Fruit fly (Drosophila melanogaster) whole organism, embryonic: ENCODE results near the gene svr.

Source experiments
- Ada2b ChIP-seq: fragments of 200-800 bp; sonication (Bioruptor generic); IDR thresholded peaks from 2 replicates; pipeline ENCODE4 v1.3.6; 2022; ENCODE audit warnings: missing biosample characterization, missing genetic modification characterization
- Adf1 ChIP-seq: fragments of 200-800 bp; sonication (Bioruptor generic); IDR thresholded peaks from 2 replicates; pipeline ENCODE4 v1.3.6; 2022; ENCODE audit warnings: missing biosample characterization, missing genetic modification characterization
- Blimp-1 ChIP-seq: fragments of 200-800 bp; sonication (Bioruptor generic); optimal IDR thresholded peaks from 3 replicates; lab custom pipeline; 2018; ENCODE audit warnings: missing biosample characterization, missing genetic modification characterization, mild to moderate bottlenecking, moderate library complexity, missing genetic modification reagents
- CG10366 ChIP-seq: fragments of 200-800 bp; sonication (Bioruptor generic); IDR thresholded peaks from 2 replicates; pipeline ENCODE4 v1.3.6; 2022; ENCODE audit warnings: missing biosample characterization, missing genetic modification characterization
- CG10431 ChIP-seq: fragments of 200-800 bp; sonication (Bioruptor generic); optimal IDR thresholded peaks from 3 replicates; lab custom pipeline; 2018; ENCODE audit warnings: missing biosample characterization, mild to moderate bottlenecking, missing genetic modification characterization
- CG13424 ChIP-seq: fragments of 200-800 bp; sonication (Bioruptor generic); optimal IDR thresholded peaks from 2 replicates; lab custom pipeline; 2019; ENCODE audit warnings: missing biosample characterization, mild to moderate bottlenecking, missing genetic modification characterization, moderate library complexity
- CG1529 ChIP-seq: fragments of 200-800 bp; sonication (Bioruptor generic); optimal IDR thresholded peaks from 3 replicates; lab custom pipeline; 2018; ENCODE audit warnings: missing biosample characterization, missing genetic modification characterization
- CG1603 ChIP-seq: fragments of 200-800 bp; sonication (Bioruptor generic); optimal IDR thresholded peaks from 2 replicates; lab custom pipeline; 2019; ENCODE audit warnings: missing biosample characterization, mild to moderate bottlenecking, missing genetic modification characterization, moderate library complexity
- CG31388 ChIP-seq: fragments of 200-800 bp; sonication (Bioruptor generic); optimal IDR thresholded peaks from 2 replicates; lab custom pipeline; 2016; ENCODE audit warnings: missing biosample characterization, missing genetic modification characterization
- CG34422 ChIP-seq: fragments of 200-800 bp; sonication (Bioruptor generic); IDR thresholded peaks from 3 replicates; pipeline ENCODE4 v1.3.6; 2022; ENCODE audit warnings: missing biosample characterization, missing genetic modification characterization
- CG4282 ChIP-seq: fragments of 200-800 bp; sonication (Bioruptor generic); optimal IDR thresholded peaks from 2 replicates; lab custom pipeline; 2016; ENCODE audit warnings: missing biosample characterization, missing genetic modification characterization
- CG6654 ChIP-seq: fragments of 200-800 bp; sonication (Bioruptor generic); optimal IDR thresholded peaks from 2 replicates; lab custom pipeline; 2017; ENCODE audit warnings: missing biosample characterization, mild to moderate bottlenecking, missing genetic modification characterization
- CG6683 ChIP-seq: fragments of 200-800 bp; sonication (Bioruptor generic); optimal IDR thresholded peaks from 2 replicates; lab custom pipeline; 2017; ENCODE audit warnings: missing biosample characterization, mild to moderate bottlenecking, missing genetic modification characterization, missing genetic modification reagents
- CG6689 ChIP-seq: fragments of 200-800 bp; sonication (Bioruptor generic); IDR thresholded peaks from 2 replicates; pipeline ENCODE4 v1.3.6; 2022; ENCODE audit warnings: missing biosample characterization, missing genetic modification characterization
- CoRest ChIP-seq: fragments of 200-800 bp; sonication (Bioruptor generic); optimal IDR thresholded peaks from 3 replicates; lab custom pipeline; 2018; ENCODE audit warnings: missing biosample characterization, mild to moderate bottlenecking, missing genetic modification characterization, moderate library complexity
- Dad ChIP-seq: fragments of 200-800 bp; sonication (Bioruptor generic); optimal IDR thresholded peaks from 3 replicates; lab custom pipeline; 2016; ENCODE audit warnings: missing biosample characterization, missing genetic modification characterization
- ERR ChIP-seq: fragments of 200-800 bp; sonication (Bioruptor generic); optimal IDR thresholded peaks from 2 replicates; lab custom pipeline; 2016; ENCODE audit warnings: missing biosample characterization, missing genetic modification characterization
- Fer1 ChIP-seq: fragments of 200-800 bp; sonication (Bioruptor generic); optimal IDR thresholded peaks from 2 replicates; lab custom pipeline; 2017; ENCODE audit warnings: missing biosample characterization, mild to moderate bottlenecking, missing genetic modification characterization
- HLHmδ ChIP-seq: fragments of 200-800 bp; sonication (Bioruptor generic); optimal IDR thresholded peaks from 2 replicates; lab custom pipeline; 2018; ENCODE audit warnings: missing biosample characterization, mild to moderate bottlenecking, missing genetic modification characterization, moderate library complexity
- Hmx ChIP-seq: fragments of 200-800 bp; sonication (Bioruptor generic); optimal IDR thresholded peaks from 2 replicates; lab custom pipeline; 2016; ENCODE audit warnings: missing biosample characterization, missing genetic modification characterization
- Kr ChIP-seq: fragments of 200-800 bp; sonication (Bioruptor generic); optimal IDR thresholded peaks from 2 replicates; lab custom pipeline; 2017; ENCODE audit warnings: missing biosample characterization, mild to moderate bottlenecking, missing genetic modification characterization
- Pdp1 ChIP-seq, 2 experiments: fragments of 200-800 bp; sonication (Bioruptor generic); optimal IDR thresholded peaks; 3 replicates each; lab custom pipeline; 2016; ENCODE audit warnings: missing biosample characterization in 2 of 2, missing genetic modification characterization in 2 of 2, mild to moderate bottlenecking in 1 of 2, moderate library complexity in 1 of 2
- Scr ChIP-seq: fragments of 200-800 bp; sonication (Bioruptor generic); IDR thresholded peaks from 2 replicates; pipeline ENCODE4 v1.3.6; 2022; ENCODE audit warnings: missing biosample characterization, missing genetic modification characterization; ENCODE audit not compliant: partially characterized antibody
- Sox102F ChIP-seq: fragments of 200-800 bp; sonication (Bioruptor generic); optimal IDR thresholded peaks from 2 replicates; lab custom pipeline; 2018; ENCODE audit warnings: missing biosample characterization, mild to moderate bottlenecking, missing genetic modification characterization, moderate library complexity
- Sry-δ ChIP-seq: fragments of 200-800 bp; sonication (Bioruptor generic); optimal IDR thresholded peaks from 2 replicates; lab custom pipeline; 2016; ENCODE audit warnings: missing biosample characterization, missing genetic modification characterization
- YL-1 ChIP-seq: fragments of 200-800 bp; sonication (Bioruptor generic); optimal IDR thresholded peaks from 3 replicates; lab custom pipeline; 2017; ENCODE audit warnings: missing biosample characterization, mild to moderate bottlenecking, missing genetic modification characterization
- aop ChIP-seq: fragments of 200-800 bp; sonication (Bioruptor generic); IDR thresholded peaks from 2 replicates; pipeline ENCODE4 v1.3.6; 2022; ENCODE audit warnings: missing biosample characterization, missing genetic modification characterization
- bowl ChIP-seq: fragments of 200-800 bp; sonication (Bioruptor generic); IDR thresholded peaks from 2 replicates; pipeline ENCODE4 v1.3.6; 2022; ENCODE audit warnings: missing biosample characterization, missing genetic modification characterization
- crol ChIP-seq: fragments of 200-800 bp; sonication (Bioruptor generic); IDR thresholded peaks from 2 replicates; pipeline ENCODE4 v1.3.6; 2022; ENCODE audit warnings: missing biosample characterization, missing genetic modification characterization
- da ChIP-seq: fragments of 200-800 bp; sonication (Bioruptor generic); optimal IDR thresholded peaks from 2 replicates; lab custom pipeline; 2016; ENCODE audit warnings: missing biosample characterization, missing genetic modification characterization
- fd102C ChIP-seq: fragments of 200-800 bp; sonication (Bioruptor generic); optimal IDR thresholded peaks from 2 replicates; lab custom pipeline; 2018; ENCODE audit warnings: missing biosample characterization, mild to moderate bottlenecking, missing genetic modification characterization, moderate library complexity
- fd96Cb ChIP-seq: fragments of 200-800 bp; sonication (Bioruptor generic); optimal IDR thresholded peaks from 2 replicates; lab custom pipeline; 2018; ENCODE audit warnings: missing biosample characterization, mild to moderate bottlenecking, missing genetic modification characterization, moderate library complexity
- hbn ChIP-seq: fragments of 200-800 bp; sonication (Bioruptor generic); IDR thresholded peaks from 2 replicates; pipeline ENCODE4 v1.3.6; 2022; ENCODE audit warnings: missing biosample characterization, missing genetic modification characterization; ENCODE audit not compliant: partially characterized antibody
- her ChIP-seq: fragments of 200-800 bp; sonication (Bioruptor generic); optimal IDR thresholded peaks from 2 replicates; lab custom pipeline; 2016; ENCODE audit warnings: missing biosample characterization, missing genetic modification characterization
- kah ChIP-seq: fragments of 200-800 bp; sonication (Bioruptor generic); optimal IDR thresholded peaks from 2 replicates; lab custom pipeline; 2018; ENCODE audit warnings: missing biosample characterization, mild to moderate bottlenecking, missing genetic modification characterization
- lab ChIP-seq: fragments of 200-800 bp; sonication (Bioruptor generic); optimal IDR thresholded peaks from 3 replicates; lab custom pipeline; 2017; ENCODE audit warnings: missing biosample characterization, missing genetic modification characterization, mild to moderate bottlenecking, moderate library complexity, missing genetic modification reagents
- lov ChIP-seq, 2 experiments: fragments of 200-800 bp in 1 of 2; fragments of >200 bp in 1 of 2; sonication (Bioruptor generic) in 1 of 2; IDR thresholded peaks in 1 of 2; optimal IDR thresholded peaks in 1 of 2; 2 replicates in 1 of 2; 3 replicates in 1 of 2; pipeline versions ENCODE4 v1.3.6 to Lab custom; 2017 to 2022; ENCODE audit warnings: missing biosample characterization in 1 of 2, missing genetic modification characterization in 1 of 2
- maf-S ChIP-seq: fragments of 200-800 bp; sonication (Bioruptor generic); optimal IDR thresholded peaks from 2 replicates; lab custom pipeline; 2016; ENCODE audit warnings: missing biosample characterization, missing genetic modification characterization
- otp ChIP-seq: fragments of 200-800 bp; sonication (Bioruptor generic); IDR thresholded peaks from 3 replicates; pipeline ENCODE4, ENCODE4 v1.3.6; 2022; ENCODE audit warnings: missing biosample characterization, missing genetic modification characterization
- psq ChIP-seq: fragments of 200-800 bp; sonication (Bioruptor generic); optimal IDR thresholded peaks from 2 replicates; lab custom pipeline; 2017; ENCODE audit warnings: missing biosample characterization, missing genetic modification characterization
- pzg ChIP-seq: fragments of 200-800 bp; sonication (Bioruptor generic); optimal IDR thresholded peaks from 3 replicates; lab custom pipeline; 2018; ENCODE audit warnings: missing biosample characterization, mild to moderate bottlenecking, missing genetic modification characterization, moderate library complexity
- sc ChIP-seq, 3 experiments: fragments of >200 bp in 2 of 3; fragments of 200-800 bp in 1 of 3; sonication (Bioruptor generic) in 1 of 3; optimal IDR thresholded peaks; 2 replicates in 2 of 3; 3 replicates in 1 of 3; lab custom pipeline; 2017; ENCODE audit warnings: mild to moderate bottlenecking in 1 of 3, missing biosample characterization in 1 of 3, missing genetic modification characterization in 1 of 3, missing genetic modification reagents in 1 of 3
- sima ChIP-seq: fragments of 200-800 bp; sonication (Bioruptor generic); optimal IDR thresholded peaks from 2 replicates; lab custom pipeline; 2016; ENCODE audit warnings: missing biosample characterization, missing genetic modification characterization
- sqz ChIP-seq: fragments of 200-800 bp; sonication (Bioruptor generic); optimal IDR thresholded peaks from 3 replicates; lab custom pipeline; 2018; ENCODE audit warnings: missing biosample characterization, mild to moderate bottlenecking, missing genetic modification characterization
- sug ChIP-seq: fragments of 200-800 bp; optimal IDR thresholded peaks from 2 replicates; lab custom pipeline; 2019; ENCODE audit warnings: missing biosample characterization, mild to moderate bottlenecking, missing genetic modification characterization, moderate library complexity
- tll ChIP-seq, 2 experiments: fragments of 200-800 bp in 1 of 2; fragments of >200 bp in 1 of 2; sonication (Bioruptor generic) in 1 of 2; optimal IDR thresholded peaks; 2 replicates each; lab custom pipeline; 2017 to 2019; ENCODE audit warnings: missing biosample characterization in 2 of 2, missing genetic modification characterization in 2 of 2, mild to moderate bottlenecking in 1 of 2, moderate library complexity in 1 of 2
- tna ChIP-seq: fragments of 200-800 bp; sonication (Bioruptor generic); IDR thresholded peaks from 2 replicates; pipeline ENCODE4 v1.3.6; 2022; ENCODE audit warnings: missing biosample characterization, missing genetic modification characterization; ENCODE audit not compliant: partially characterized antibody

Gene svr

dm6 chrX:529724-530603 is 33.7 kb downstream of the svr start, which contains the start of the genes CG4293 and Appl (continued):
- TF ChIP-seq CoRest (tag; lab: Kevin White, UChicago) = no peak
- TF ChIP-seq Fer1 = no peak
- no peak for TF ChIP-seq Ada2b
- TF ChIP-seq Kr = no peak
- no peak for TF ChIP-seq CG6654 (GFP tag; lab: Kevin White, UChicago)
- no peak for TF ChIP-seq Dad (GFP tag; lab: Kevin White, UChicago)
- TF ChIP-seq aop (GFP tag; lab: Robert Waterston, UW) = no peak
- TF ChIP-seq tll (GFP tag; optimal IDR thresholded peaks at IDR 0.05; lab: Kevin White, UChicago) = no peak
- no peak for TF ChIP-seq crol (GFP tag; lab: Robert Waterston, UW)
- peak; percentile 14 for TF ChIP-seq sug
- TF ChIP-seq pzg (GFP tag; lab: Kevin White, UChicago) = peak; percentile 83
- no peak for TF ChIP-seq sima (GFP tag; lab: Kevin White, UChicago)
- no peak for TF ChIP-seq sc (optimal IDR thresholded peaks at IDR 0.05; lab: Kevin White, UChicago)
- no peak for TF ChIP-seq sc (GFP tag; optimal IDR thresholded peaks at IDR 0.05; lab: Kevin White, UChicago)
- no peak for TF ChIP-seq lab
- TF ChIP-seq Sry-δ = peak; percentile 53
- TF ChIP-seq CG31388 = no peak
- TF ChIP-seq psq (GFP tag; lab: Kevin White, UChicago) = no peak
- no peak for TF ChIP-seq Sox102F (GFP tag; lab: Kevin White, UChicago)
- no peak for TF ChIP-seq otp (GFP tag; lab: Robert Waterston, UW)
- no peak for TF ChIP-seq CG10431 (GFP tag; lab: Kevin White, UChicago)
- no peak for TF ChIP-seq maf-S (GFP tag; lab: Kevin White, UChicago)
- no peak for TF ChIP-seq bowl (GFP tag; lab: Robert Waterston, UW)
- TF ChIP-seq hbn (GFP tag; lab: Robert Waterston, UW) = no peak
- no peak for TF ChIP-seq fd96Cb (tag; lab: Kevin White, UChicago)
- TF ChIP-seq CG34422 = peak; percentile 54; the same call in 1 of the 3 replicates
- no peak for TF ChIP-seq Blimp-1 (GFP tag; lab: Kevin White, UChicago)
- no peak for TF ChIP-seq Adf1
- no peak for TF ChIP-seq fd102C (GFP tag; lab: Kevin White, UChicago)
- peak; percentile 38; the same call in 1 of the 2 replicates for TF ChIP-seq Scr
- TF ChIP-seq CG4282 (GFP tag; lab: Kevin White, UChicago) = no peak
- TF ChIP-seq CG6683 (GFP tag; lab: Kevin White, UChicago) = no peak
- TF ChIP-seq Pdp1 (GFP tag; optimal IDR thresholded peaks at IDR 0.05; lab: Kevin White, UChicago) = peak in 1 of 2 experiments; percentile 96
- TF ChIP-seq HLHmδ (GFP tag; lab: Kevin White, UChicago) = no peak
- no peak for TF ChIP-seq CG13424 (tag; lab: Kevin White, UChicago)
- no peak for TF ChIP-seq ERR (GFP tag; lab: Kevin White, UChicago)
- no peak for TF ChIP-seq kah (GFP tag; lab: Kevin White, UChicago)
- TF ChIP-seq CG1603 (tag; lab: Kevin White, UChicago) = peak; percentile 69
- TF ChIP-seq CG6689 = no peak
- no peak for TF ChIP-seq CG10366 (GFP tag; lab: Robert Waterston, UW)
- TF ChIP-seq her (GFP tag; lab: Kevin White, UChicago) = no peak
- TF ChIP-seq tna (GFP tag; lab: Robert Waterston, UW) = no peak
- no peak for TF ChIP-seq CG1529 (GFP tag; lab: Kevin White, UChicago)
- no peak for TF ChIP-seq YL-1 (GFP tag; lab: Kevin White, UChicago)
- TF ChIP-seq sqz (GFP tag; lab: Kevin White, UChicago) = no peak
- no peak for TF ChIP-seq da (GFP tag; lab: Kevin White, UChicago)
- no peak for TF ChIP-seq lov (optimal IDR thresholded peaks at IDR 0.05; lab: Kevin White, UChicago)
- no peak for TF ChIP-seq lov (GFP tag; IDR thresholded peaks at IDR 0.05; lab: Robert Waterston, UW)
- no peak for TF ChIP-seq Hmx (GFP tag; lab: Kevin White, UChicago)
